Worm (Caenorhabditis elegans) whole organism, L3 larva: ENCODE measurements around the gene clec-123.

Experiments used
- ZK546.5 ChIP-seq: sonication (generic microtip); optimal IDR thresholded peaks from 2 replicates; lab custom pipeline; 2017; ENCODE audit warnings: missing biosample characterization, missing genetic modification characterization
- ama-1 ChIP-seq: fragments of 150-350 bp; optimal IDR thresholded peaks from 2 replicates; lab custom pipeline; 2018
- elt-3 ChIP-seq, 3 experiments: fragments of 150-350 bp in 1 of 3; sonication (generic microtip) in 2 of 3; optimal IDR thresholded peaks; 2 replicates in 2 of 3; 4 replicates in 1 of 3; lab custom pipeline; 2014 to 2017; ENCODE audit warnings: missing biosample characterization in 3 of 3, missing genetic modification characterization in 3 of 3
- jun-1 ChIP-seq: fragments of 150-350 bp; optimal IDR thresholded peaks from 2 replicates; lab custom pipeline; 2014; ENCODE audit warnings: missing biosample characterization, missing genetic modification reagents, missing genetic modification characterization
- nhr-77 ChIP-seq: fragments of 150-350 bp; optimal IDR thresholded peaks from 2 replicates; lab custom pipeline; 2014; ENCODE audit warnings: missing biosample characterization, missing genetic modification characterization
- tbx-2 ChIP-seq: sonication (generic microtip); optimal IDR thresholded peaks from 2 replicates; lab custom pipeline; 2016; ENCODE audit warnings: mild to moderate bottlenecking, missing genetic modification characterization, missing compliant biosample characterization

DNA sequence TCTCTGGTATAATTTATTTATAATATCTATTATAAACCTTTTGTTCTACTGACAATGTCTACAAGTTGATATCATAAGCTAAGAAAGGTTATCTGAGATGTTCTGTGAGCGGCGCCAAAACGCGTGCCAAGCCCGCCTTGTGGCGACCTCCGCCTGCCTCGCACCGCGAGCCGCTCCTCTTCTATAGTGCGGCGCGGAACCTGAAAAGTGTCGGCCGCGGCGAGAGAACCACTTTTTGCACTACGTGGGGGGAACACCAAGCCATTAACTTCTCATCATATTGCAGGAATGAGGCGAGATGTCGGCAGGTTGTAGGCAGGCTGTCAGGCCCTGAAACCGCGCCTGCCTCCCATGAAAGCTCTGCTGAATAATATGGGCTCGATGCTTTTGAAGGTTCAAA lies 745 bp upstream of the clec-123 start:
- TF ChIP-seq elt-3 (tag; optimal IDR thresholded peaks at IDR 0.05; lab: Kevin White, UChicago) = no peak
- no peak for TF ChIP-seq tbx-2 (tag; lab: Kevin White, UChicago)
- TF ChIP-seq ZK546.5 (tag; lab: Kevin White, UChicago) = no peak
- TF ChIP-seq ama-1 (lab: Kevin White, UChicago) = no peak
- TF ChIP-seq nhr-77 (tag; lab: Kevin White, UChicago) = no peak
- no peak for TF ChIP-seq jun-1
